Worm (Caenorhabditis elegans) whole organism, L4 larva: ENCODE results near the gene grl-4.

Experiments used
- ceh-28 ChIP-seq: fragments of 150-350 bp; optimal IDR thresholded peaks from 2 replicates; lab custom pipeline; 2014; ENCODE audit warnings: missing biosample characterization, missing genetic modification reagents, missing genetic modification characterization
- ceh-82 ChIP-seq: sonication (generic microtip); optimal IDR thresholded peaks from 2 replicates; lab custom pipeline; 2017; ENCODE audit warnings: missing biosample characterization, missing genetic modification characterization
- ces-1 ChIP-seq: fragments of 150-350 bp; sonication (generic microtip); optimal IDR thresholded peaks from 4 replicates; lab custom pipeline; 2014; ENCODE audit warnings: missing biosample characterization, missing genetic modification reagents, missing genetic modification characterization
- daf-12 ChIP-seq: fragments of 150-350 bp; optimal IDR thresholded peaks from 2 replicates; lab custom pipeline; 2014; ENCODE audit warnings: missing biosample characterization, missing genetic modification reagents, missing genetic modification characterization
- daf-8 ChIP-seq: fragments of 200-800 bp; sonication (Bioruptor generic); IDR thresholded peaks from 2 replicates; pipeline ENCODE4 v1.3.6; 2022; ENCODE audit warnings: missing genetic modification characterization, missing compliant biosample characterization
- lir-3 ChIP-seq: sonication (generic microtip); optimal IDR thresholded peaks from 2 replicates; lab custom pipeline; 2016; ENCODE audit warnings: mild to moderate bottlenecking, missing genetic modification characterization, missing compliant biosample characterization
- snpc-4 ChIP-seq: fragments of 150-350 bp; optimal IDR thresholded peaks from 2 replicates; lab custom pipeline; 2014; ENCODE audit warnings: missing biosample characterization, missing genetic modification characterization

ce11 chrIV:7308974-7309373 lies 1.6 kb downstream of the grl-4 start, which contains the start of gene F42C5.6:
- TF ChIP-seq snpc-4 = no peak
- TF ChIP-seq lir-3 (tag; lab: Kevin White, UChicago) = no peak
- no peak for TF ChIP-seq daf-12 (tag; lab: Kevin White, UChicago)
- TF ChIP-seq ces-1 (GFP tag; lab: Kevin White, UChicago) = no peak
- no peak for TF ChIP-seq ceh-28 (tag; lab: Kevin White, UChicago)
- TF ChIP-seq ceh-82 = no peak
- TF ChIP-seq daf-8 (GFP tag; lab: Robert Waterston, UW) = no peak
